Worm (Caenorhabditis elegans) whole organism, L1 larva: ENCODE measurements around the gene twk-24.

Experiments
- ama-1 ChIP-seq: fragments of 150-350 bp; optimal IDR thresholded peaks from 2 replicates; lab custom pipeline; 2014
- dpl-1 ChIP-seq, 3 experiments: fragments of 150-350 bp in 2 of 3; sonication (generic microtip) in 1 of 3; optimal IDR thresholded peaks; 2 replicates each; lab custom pipeline; 2014 to 2017; ENCODE audit warnings: missing biosample characterization in 3 of 3, missing genetic modification characterization in 3 of 3, missing genetic modification reagents in 3 of 3
- egl-13 ChIP-seq: sonication (generic microtip); optimal IDR thresholded peaks from 2 replicates; lab custom pipeline; 2016; ENCODE audit warnings: missing genotype, missing genetic modification reagents, missing genetic modification characterization, missing compliant biosample characterization
- egl-27 ChIP-seq, 2 experiments: fragments of 150-350 bp in 1 of 2; sonication (generic microtip); optimal IDR thresholded peaks; 3 replicates each; lab custom pipeline; 2017 to 2018; ENCODE audit warnings: missing biosample characterization in 2 of 2, missing genetic modification characterization in 2 of 2, missing genetic modification reagents in 2 of 2
- mab-9 ChIP-seq: fragments of 200-800 bp; sonication (Bioruptor generic); IDR thresholded peaks from 2 replicates; pipeline ENCODE4 v1.3.6; 2022; ENCODE audit warnings: missing genetic modification reagents, missing genetic modification characterization, missing compliant biosample characterization
- mdl-1 ChIP-seq, 2 experiments: fragments of 150-350 bp; optimal IDR thresholded peaks; 2 replicates each; lab custom pipeline; 2014 to 2017; ENCODE audit warnings: missing biosample characterization in 2 of 2, missing genetic modification characterization in 2 of 2, inconsistent platforms in 1 of 2
- nhr-28 ChIP-seq: fragments of 150-350 bp; optimal IDR thresholded peaks from 2 replicates; lab custom pipeline; 2014; ENCODE audit warnings: missing biosample characterization, missing genetic modification characterization
- skn-1 ChIP-seq: fragments of 150-350 bp; optimal IDR thresholded peaks from 2 replicates; lab custom pipeline; 2014; ENCODE audit warnings: missing biosample characterization, missing genetic modification characterization
- sptf-1 ChIP-seq: fragments of 150-350 bp; optimal IDR thresholded peaks from 2 replicates; lab custom pipeline; 2014; ENCODE audit warnings: missing biosample characterization, missing genetic modification characterization
- unc-98 ChIP-seq: fragments of 200-800 bp; sonication (Bioruptor generic); IDR thresholded peaks from 2 replicates; pipeline ENCODE4 v1.3.6; 2022; ENCODE audit warnings: missing genetic modification characterization, missing compliant biosample characterization
- zag-1 ChIP-seq: fragments of 150-350 bp; optimal IDR thresholded peaks from 2 replicates; lab custom pipeline; 2014; ENCODE audit warnings: missing biosample characterization, missing genetic modification characterization

DNA sequence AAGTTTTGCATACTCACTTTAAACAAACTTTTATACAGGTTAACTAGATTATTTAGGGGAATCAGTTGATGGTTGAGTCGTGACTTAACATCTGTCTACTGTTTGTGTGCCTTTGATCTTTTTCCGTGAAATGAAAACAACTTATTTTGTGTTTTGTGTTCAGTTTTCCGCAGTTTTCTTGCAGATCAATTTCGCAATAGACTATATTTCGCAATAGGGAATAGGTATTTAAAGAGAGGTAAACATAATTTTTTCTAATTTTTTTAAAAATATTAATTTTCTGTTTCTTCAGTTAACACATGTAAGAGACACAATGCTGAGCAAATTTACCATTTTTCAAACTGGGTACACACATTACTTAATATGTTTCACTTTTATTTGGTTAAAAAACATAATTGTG lies 7.7 kb downstream of the twk-24 start, which contains the start of gene tbb-6:
- TF ChIP-seq ama-1 (no peak), zag-1 (tag; lab: Kevin White, UChicago) (no peak), unc-98 (GFP tag; lab: Robert Waterston, UW) (no peak), sptf-1 (tag; lab: Kevin White, UChicago) (no peak), skn-1 (tag; lab: Kevin White, UChicago) (peak; percentile 48), egl-13 (tag; lab: Kevin White, UChicago) (no peak), dpl-1 (GFP tag; optimal IDR thresholded peaks at IDR 0.05; lab: Kevin White, UChicago) (no peak), egl-27 (tag; optimal IDR thresholded peaks at IDR 0.05; lab: Kevin White, UChicago) (no peak), nhr-28 (no peak), mdl-1 (tag; optimal IDR thresholded peaks at IDR 0.05; lab: Kevin White, UChicago) (no peak), mab-9 (GFP tag; lab: Robert Waterston, UW) (no peak)
